Fruit fly (Drosophila melanogaster): ENCODE results near the gene BG642167.

DNA sequence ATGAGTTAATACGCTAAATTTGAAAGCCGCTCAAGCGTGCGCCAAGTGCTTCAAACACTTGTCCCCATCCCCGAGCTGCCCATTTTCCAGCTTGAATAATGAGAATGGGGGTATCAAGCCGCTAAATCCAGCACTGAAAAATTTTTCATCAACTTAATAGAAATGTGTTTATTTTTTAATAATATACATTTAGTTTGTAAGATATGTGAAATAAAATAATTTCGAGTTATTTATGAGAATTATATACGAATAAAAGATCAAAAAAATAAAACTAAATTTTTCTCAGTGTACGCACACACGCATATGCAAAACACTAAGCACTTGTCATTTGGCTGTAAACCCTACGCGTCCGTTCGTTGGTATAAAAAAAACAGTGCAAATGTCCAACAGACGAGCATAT is 48.6 kb downstream of the BG642167 start:
- no peak for TF ChIP-seq pan (optimal IDR thresholded peaks at IDR 0.05)
- no peak for TF ChIP-seq psq (optimal IDR thresholded peaks at IDR 0.05)
- TF ChIP-seq Dll (optimal IDR thresholded peaks at IDR 0.05): no peak
